Fruit fly (Drosophila melanogaster) whole organism, embryonic: ENCODE measurements around the gene CG7530.

Experiments
- ATbp ChIP-seq: fragments of 200-800 bp; sonication (Bioruptor generic); optimal IDR thresholded peaks from 2 replicates; lab custom pipeline; 2017; ENCODE audit warnings: missing biosample characterization, mild to moderate bottlenecking, missing genetic modification characterization, missing genetic modification reagents
- Aef1 ChIP-seq: fragments of 200-800 bp; sonication (Bioruptor generic); IDR thresholded peaks from 3 replicates; pipeline ENCODE4 v1.3.6; 2022; ENCODE audit warnings: missing biosample characterization, missing genetic modification characterization
- Atf-2 ChIP-seq: fragments of 200-800 bp; sonication (Bioruptor generic); optimal IDR thresholded peaks from 2 replicates; lab custom pipeline; 2016; ENCODE audit warnings: missing biosample characterization, missing genetic modification characterization
- B-H1 ChIP-seq: fragments of 200-800 bp; sonication (Bioruptor generic); IDR thresholded peaks from 3 replicates; pipeline ENCODE4 v1.3.6; 2022; ENCODE audit warnings: missing biosample characterization, missing genetic modification characterization
- Bdp1 ChIP-seq: fragments of 200-800 bp; sonication (Bioruptor generic); optimal IDR thresholded peaks from 3 replicates; lab custom pipeline; 2016; ENCODE audit warnings: missing biosample characterization, missing genetic modification characterization
- CG10959 ChIP-seq: fragments of 200-800 bp; sonication (Bioruptor generic); IDR thresholded peaks from 2 replicates; pipeline ENCODE4 v1.3.6; 2022; ENCODE audit warnings: missing biosample characterization, missing genetic modification characterization
- CG11398 ChIP-seq: fragments of 200-800 bp; sonication (Bioruptor generic); optimal IDR thresholded peaks from 2 replicates; lab custom pipeline; 2016; ENCODE audit warnings: missing biosample characterization, missing genetic modification characterization
- CG11504 ChIP-seq: fragments of 200-800 bp; sonication (Bioruptor generic); optimal IDR thresholded peaks from 3 replicates; lab custom pipeline; 2019; ENCODE audit warnings: missing biosample characterization, mild to moderate bottlenecking, missing genetic modification characterization, moderate library complexity
- CG12071 ChIP-seq: fragments of 200-800 bp; sonication (Bioruptor generic); optimal IDR thresholded peaks from 3 replicates; lab custom pipeline; 2018; ENCODE audit warnings: missing biosample characterization, mild to moderate bottlenecking, missing genetic modification characterization
- CG12391 ChIP-seq: fragments of 200-800 bp; sonication (Bioruptor generic); optimal IDR thresholded peaks from 3 replicates; lab custom pipeline; 2018; ENCODE audit warnings: missing biosample characterization, mild to moderate bottlenecking, missing genetic modification characterization, moderate library complexity
- CG13624 ChIP-seq: fragments of 200-800 bp; sonication (Bioruptor generic); optimal IDR thresholded peaks from 2 replicates; lab custom pipeline; 2016; ENCODE audit warnings: missing biosample characterization, missing genetic modification characterization
- CG13775 ChIP-seq: fragments of 200-800 bp; sonication (Bioruptor generic); optimal IDR thresholded peaks from 3 replicates; lab custom pipeline; 2017; ENCODE audit warnings: missing biosample characterization, mild to moderate bottlenecking, missing genetic modification characterization
- CG14014 ChIP-seq: fragments of 200-800 bp; sonication (Bioruptor generic); IDR thresholded peaks from 2 replicates; pipeline ENCODE4 v1.3.6; 2022; ENCODE audit warnings: missing biosample characterization, missing genetic modification characterization
- CG14965 ChIP-seq: fragments of 200-800 bp; sonication (Bioruptor generic); optimal IDR thresholded peaks from 2 replicates; lab custom pipeline; 2016; ENCODE audit warnings: missing biosample characterization, missing genetic modification characterization, borderline replicate concordance
- CG15269 ChIP-seq: fragments of 200-800 bp; sonication (Bioruptor generic); optimal IDR thresholded peaks from 2 replicates; lab custom pipeline; 2018; ENCODE audit warnings: missing biosample characterization, mild to moderate bottlenecking, missing genetic modification characterization, moderate library complexity
- CG1603 ChIP-seq: fragments of 200-800 bp; sonication (Bioruptor generic); optimal IDR thresholded peaks from 2 replicates; lab custom pipeline; 2019; ENCODE audit warnings: missing biosample characterization, mild to moderate bottlenecking, missing genetic modification characterization, moderate library complexity
- CG2129 ChIP-seq: fragments of 200-800 bp; sonication (Bioruptor generic); IDR thresholded peaks from 2 replicates; pipeline ENCODE4 v1.3.6; 2022; ENCODE audit warnings: missing biosample characterization, missing genetic modification characterization; ENCODE audit not compliant: partially characterized antibody
- CG2678 ChIP-seq: fragments of 200-800 bp; sonication (Bioruptor generic); optimal IDR thresholded peaks from 3 replicates; lab custom pipeline; 2019; ENCODE audit warnings: missing biosample characterization, mild to moderate bottlenecking, missing genetic modification characterization, moderate library complexity
- CG2889 ChIP-seq: fragments of 200-800 bp; sonication (Bioruptor generic); IDR thresholded peaks from 3 replicates; pipeline ENCODE4 v1.3.6; 2022; ENCODE audit warnings: missing biosample characterization, missing genetic modification characterization
- CG31441 ChIP-seq: fragments of 200-800 bp; sonication (Bioruptor generic); IDR thresholded peaks from 2 replicates; pipeline ENCODE4 v1.3.6; 2022; ENCODE audit warnings: missing biosample characterization, missing genetic modification characterization
- CG34376 ChIP-seq: fragments of 200-800 bp; sonication (Bioruptor generic); optimal IDR thresholded peaks from 2 replicates; lab custom pipeline; 2018; ENCODE audit warnings: missing biosample characterization, mild to moderate bottlenecking, missing genetic modification characterization
- CG6175 ChIP-seq: fragments of 200-800 bp; sonication (Bioruptor generic); IDR thresholded peaks from 3 replicates; pipeline ENCODE4 v1.3.6; 2022; ENCODE audit warnings: missing biosample characterization, missing genetic modification characterization
- CG7987 ChIP-seq: fragments of 200-800 bp; sonication (Bioruptor generic); optimal IDR thresholded peaks from 2 replicates; lab custom pipeline; 2018; ENCODE audit warnings: missing biosample characterization, mild to moderate bottlenecking, missing genetic modification characterization, moderate library complexity
- CG9727 ChIP-seq: fragments of 200-800 bp; sonication (Bioruptor generic); optimal IDR thresholded peaks from 3 replicates; lab custom pipeline; 2017; ENCODE audit warnings: missing biosample characterization, mild to moderate bottlenecking, missing genetic modification characterization
- Dfd ChIP-seq, 2 experiments: fragments of >200 bp; optimal IDR thresholded peaks; 2 replicates each; lab custom pipeline; 2017; ENCODE audit warnings: missing biosample characterization in 2 of 2, missing genetic modification characterization in 2 of 2
- Fer2 ChIP-seq: fragments of 200-800 bp; sonication (Bioruptor generic); optimal IDR thresholded peaks from 2 replicates; lab custom pipeline; 2018; ENCODE audit warnings: missing biosample characterization, mild to moderate bottlenecking, missing genetic modification characterization, moderate library complexity
- GATAe ChIP-seq: fragments of 200-800 bp; sonication (Bioruptor generic); conservative IDR thresholded peaks from 2 replicates; pipeline ENCODE4 v1.3.6; 2022; ENCODE audit warnings: missing biosample characterization, missing genetic modification characterization
- HHEX ChIP-seq: fragments of 200-800 bp; sonication (Bioruptor generic); optimal IDR thresholded peaks from 3 replicates; lab custom pipeline; 2017; ENCODE audit warnings: missing biosample characterization, mild to moderate bottlenecking, missing genetic modification characterization, missing genetic modification reagents
- Hey ChIP-seq: fragments of 200-800 bp; sonication (Bioruptor generic); optimal IDR thresholded peaks from 3 replicates; lab custom pipeline; 2018; ENCODE audit warnings: missing biosample characterization, mild to moderate bottlenecking, missing genetic modification characterization
- MBD-R2 ChIP-seq: fragments of 200-800 bp; sonication (Bioruptor generic); IDR thresholded peaks from 2 replicates; pipeline ENCODE4 v1.3.6; 2022; ENCODE audit warnings: missing biosample characterization, missing genetic modification characterization
- Mad ChIP-seq: fragments of 200-800 bp; sonication (Bioruptor generic); optimal IDR thresholded peaks from 2 replicates; lab custom pipeline; 2016; ENCODE audit warnings: missing biosample characterization, missing genetic modification characterization
- Mes4 ChIP-seq: fragments of 200-800 bp; sonication (Bioruptor generic); optimal IDR thresholded peaks from 2 replicates; lab custom pipeline; 2016; ENCODE audit warnings: missing biosample characterization, missing genetic modification characterization
- Mrtf ChIP-seq: fragments of 200-800 bp; sonication (Bioruptor generic); IDR thresholded peaks from 3 replicates; pipeline ENCODE4 v1.3.6; 2022; ENCODE audit warnings: missing biosample characterization, missing genetic modification characterization
- Nf-YB ChIP-seq: fragments of 200-800 bp; sonication (Bioruptor generic); optimal IDR thresholded peaks from 3 replicates; lab custom pipeline; 2019; ENCODE audit warnings: missing biosample characterization, mild to moderate bottlenecking, missing genetic modification characterization, moderate library complexity
- corto ChIP-seq: fragments of 200-800 bp; sonication (Bioruptor generic); optimal IDR thresholded peaks from 2 replicates; lab custom pipeline; 2016; ENCODE audit warnings: missing biosample characterization, mild to moderate bottlenecking, missing genetic modification characterization, moderate library complexity
- disco-r ChIP-seq: fragments of 200-800 bp; sonication (Bioruptor generic); optimal IDR thresholded peaks from 2 replicates; lab custom pipeline; 2016; ENCODE audit warnings: missing biosample characterization, missing genetic modification characterization
- exex ChIP-seq: fragments of 200-800 bp; sonication (Bioruptor generic); optimal IDR thresholded peaks from 4 replicates; lab custom pipeline; 2018; ENCODE audit warnings: missing biosample characterization, mild to moderate bottlenecking, missing genetic modification characterization, moderate library complexity
- fd3F ChIP-seq: fragments of 200-800 bp; sonication (Bioruptor generic); optimal IDR thresholded peaks from 2 replicates; lab custom pipeline; 2018; ENCODE audit warnings: missing biosample characterization, mild to moderate bottlenecking, missing genetic modification characterization, moderate library complexity
- fd96Cb ChIP-seq: fragments of 200-800 bp; sonication (Bioruptor generic); optimal IDR thresholded peaks from 2 replicates; lab custom pipeline; 2018; ENCODE audit warnings: missing biosample characterization, mild to moderate bottlenecking, missing genetic modification characterization, moderate library complexity
- gsb-n ChIP-seq: fragments of 200-800 bp; sonication (Bioruptor generic); optimal IDR thresholded peaks from 3 replicates; lab custom pipeline; 2018; ENCODE audit warnings: missing biosample characterization, mild to moderate bottlenecking, missing genetic modification characterization
- gt ChIP-seq: fragments of 200-800 bp; sonication (Bioruptor generic); IDR thresholded peaks from 2 replicates; pipeline ENCODE4 v1.3.6; 2022; ENCODE audit warnings: missing biosample characterization, missing genetic modification characterization
- her ChIP-seq: fragments of 200-800 bp; sonication (Bioruptor generic); optimal IDR thresholded peaks from 2 replicates; lab custom pipeline; 2016; ENCODE audit warnings: missing biosample characterization, missing genetic modification characterization
- lab ChIP-seq: fragments of 200-800 bp; sonication (Bioruptor generic); optimal IDR thresholded peaks from 3 replicates; lab custom pipeline; 2017; ENCODE audit warnings: missing biosample characterization, missing genetic modification characterization, mild to moderate bottlenecking, moderate library complexity, missing genetic modification reagents
- phol ChIP-seq: fragments of 200-800 bp; sonication (Bioruptor generic); optimal IDR thresholded peaks from 3 replicates; lab custom pipeline; 2018; ENCODE audit warnings: missing biosample characterization, mild to moderate bottlenecking, missing genetic modification characterization, moderate library complexity
- pros ChIP-seq: fragments of 200-800 bp; sonication (Bioruptor generic); optimal IDR thresholded peaks from 3 replicates; lab custom pipeline; 2019; ENCODE audit warnings: missing biosample characterization, mild to moderate bottlenecking, missing genetic modification characterization, moderate library complexity
- rib ChIP-seq: fragments of 200-800 bp; sonication (Bioruptor generic); IDR thresholded peaks from 2 replicates; pipeline ENCODE4 v1.3.6; 2022; ENCODE audit warnings: missing biosample characterization, missing genetic modification characterization
- toy ChIP-seq: fragments of 200-800 bp; sonication (Bioruptor generic); IDR thresholded peaks from 2 replicates; pipeline ENCODE4 v1.3.6; 2022; ENCODE audit warnings: missing biosample characterization, missing genetic modification characterization
- tx ChIP-seq: fragments of 200-800 bp; sonication (Bioruptor generic); optimal IDR thresholded peaks from 2 replicates; lab custom pipeline; 2016; ENCODE audit warnings: missing biosample characterization, missing genetic modification characterization
- z ChIP-seq: fragments of 200-800 bp; sonication (Bioruptor generic); IDR thresholded peaks from 3 replicates; pipeline ENCODE4 v1.3.6; 2022; ENCODE audit warnings: missing biosample characterization, missing genetic modification characterization
- zfh1 ChIP-seq: fragments of 200-800 bp; sonication (Bioruptor generic); IDR thresholded peaks from 3 replicates; pipeline ENCODE4 v1.3.6; 2022; ENCODE audit warnings: missing biosample characterization, missing genetic modification characterization

The CG7530 gene

dm6 chr3R:14754806-14755488 is 23.6 kb upstream of the CG7530 start (continued):
- TF ChIP-seq CG1603 (tag; lab: Kevin White, UChicago) (peak; percentile 35), CG13775 (no peak), CG7987 (GFP tag; lab: Kevin White, UChicago) (no peak), CG13624 (GFP tag; lab: Kevin White, UChicago) (no peak), CG11504 (tag; lab: Kevin White, UChicago) (peak; percentile 70), CG14014 (GFP tag; lab: Robert Waterston, UW) (0 out of 2 replicates have a peak, but pooled peaks have one; percentile 34), CG14965 (GFP tag; lab: Kevin White, UChicago) (no peak), Bdp1 (GFP tag; lab: Kevin White, UChicago) (no peak), CG9727 (GFP tag; lab: Kevin White, UChicago) (no peak), CG12071 (GFP tag; lab: Kevin White, UChicago) (peak; percentile 3), Mad (GFP tag; lab: Kevin White, UChicago) (no peak), her (no peak), toy (GFP tag; lab: Robert Waterston, UW) (no peak), rib (no peak), CG2889 (GFP tag; lab: Robert Waterston, UW) (0 out of 3 replicates have a peak, but pooled peaks have one; percentile 32), pros (no peak), CG6175 (GFP tag; lab: Robert Waterston, UW) (no peak), Fer2 (tag; lab: Kevin White, UChicago) (no peak), Aef1 (GFP tag; lab: Robert Waterston, UW) (peak; percentile 55; the same call in 2 of the 3 replicates), Mrtf (no peak), CG11398 (GFP tag; lab: Kevin White, UChicago) (no peak), zfh1 (GFP tag; lab: Robert Waterston, UW) (0 out of 3 replicates have a peak, but pooled peaks have one; percentile 52), z (GFP tag; lab: Robert Waterston, UW) (no peak), CG12391 (peak; percentile 14), Atf-2 (no peak), MBD-R2 (GFP tag; lab: Robert Waterston, UW) (no peak; the same call in 1 of the 2 replicates), CG15269 (peak; percentile 43), HHEX (GFP tag; lab: Kevin White, UChicago) (peak; percentile 6), CG10959 (no peak), tx (GFP tag; lab: Kevin White, UChicago) (no peak), Dfd (GFP tag; optimal IDR thresholded peaks at IDR 0.05; lab: Kevin White, UChicago) (no peak), CG2678 (tag; lab: Kevin White, UChicago) (peak; percentile 68), CG31441 (GFP tag; lab: Robert Waterston, UW) (peak; percentile 36; the same call in 1 of the 2 replicates), GATAe (GFP tag; lab: Robert Waterston, UW) (no peak), B-H1 (peak; percentile 56; the same call in 1 of the 3 replicates), corto (GFP tag; lab: Kevin White, UChicago) (peak; percentile 77), lab (GFP tag; lab: Kevin White, UChicago) (peak; percentile 56), fd3F (GFP tag; lab: Kevin White, UChicago) (peak; percentile 19), disco-r (no peak), gsb-n (tag; lab: Kevin White, UChicago) (no peak), Mes4 (GFP tag; lab: Kevin White, UChicago) (no peak), gt (no peak), exex (tag; lab: Kevin White, UChicago) (no peak), Nf-YB (GFP tag; lab: Kevin White, UChicago) (no peak), Hey (tag; lab: Kevin White, UChicago) (no peak), ATbp (peak; percentile 1), fd96Cb (peak; percentile 40), phol (tag; lab: Kevin White, UChicago) (peak; percentile 27), CG34376 (GFP tag; lab: Kevin White, UChicago) (no peak), CG2129 (no peak)
